Fruit fly (Drosophila melanogaster): ENCODE measurements around the gene Myt1.

Myt1 gene

dm6 chr3L:5768532-5769497, 10.6 kb downstream of the Myt1 start, which contains the start of the genes Ppat-Dpck and scny (continued):
- TF ChIP-seq dmrt11E (tag; optimal IDR thresholded peaks at IDR 0.05) (peak; percentile 8), CG10267 (tag; optimal IDR thresholded peaks at IDR 0.05) (peak; percentile 70), Chrac-16 (GFP tag; optimal IDR thresholded peaks at IDR 0.05) (no peak), Spps (tag; optimal IDR thresholded peaks at IDR 0.05) (peak; percentile 28), chinmo (GFP tag; IDR thresholded peaks at IDR 0.05; ENCODE audit: partially characterized antibody) (peak; percentile 77; the same call in 2 of the 4 replicates), sna (GFP tag; IDR thresholded peaks at IDR 0.05; ENCODE audit: partially characterized antibody) (peak; percentile 95), CG2116 (GFP tag; optimal IDR thresholded peaks at IDR 0.05) (peak; percentile 89), ken (GFP tag; IDR thresholded peaks at IDR 0.05) (no peak), CG15479 (GFP tag; optimal IDR thresholded peaks at IDR 0.05) (peak; percentile 84), BEAF-32 (GFP tag; optimal IDR thresholded peaks at IDR 0.05) (peak; percentile 98), mam (GFP tag; optimal IDR thresholded peaks at IDR 0.05) (peak; percentile 12), CG1024 (GFP tag; IDR thresholded peaks at IDR 0.05) (no peak), E2f1 (GFP tag; IDR thresholded peaks at IDR 0.05) (no peak), CG16813 (GFP tag; IDR thresholded peaks at IDR 0.05; ENCODE audit: partially characterized antibody) (peak; percentile 92), seq (GFP tag; IDR thresholded peaks at IDR 0.05) (no peak), CG10959 (GFP tag; IDR thresholded peaks at IDR 0.05) (no peak), Fer2 (tag; optimal IDR thresholded peaks at IDR 0.05) (no peak), CG17361 (GFP tag; IDR thresholded peaks at IDR 0.05) (no peak), CG11085 (GFP tag; IDR thresholded peaks at IDR 0.05) (no peak), crol (GFP tag; IDR thresholded peaks at IDR 0.05) (peak; percentile 92), Max (GFP tag; optimal IDR thresholded peaks at IDR 0.05) (peak; percentile 57), Asciz (GFP tag; optimal IDR thresholded peaks at IDR 0.05) (no peak), Xbp1 (GFP tag; optimal IDR thresholded peaks at IDR 0.05) (peak; percentile 17), Hsf (GFP tag; optimal IDR thresholded peaks at IDR 0.05) (peak; percentile 33), jigr1 (GFP tag; IDR thresholded peaks at IDR 0.05) (no peak; the same call in 2 of the 3 replicates), CG34422 (GFP tag; IDR thresholded peaks at IDR 0.05) (peak; percentile 48; the same call in 1 of the 3 replicates), pho (GFP tag; optimal IDR thresholded peaks at IDR 0.05) (peak; percentile 21), CG12659 (GFP tag; optimal IDR thresholded peaks at IDR 0.05) (peak; percentile 75), Oli (tag; optimal IDR thresholded peaks at IDR 0.05) (no peak), caup (GFP tag; optimal IDR thresholded peaks at IDR 0.05; ENCODE audit: severe bottlenecking) (no peak), Nf-YC (tag; optimal IDR thresholded peaks at IDR 0.05) (peak; percentile 49), Atf6 (GFP tag; IDR thresholded peaks at IDR 0.05) (no peak), gro (GFP tag; optimal IDR thresholded peaks at IDR 0.05) (peak; percentile 10), CG33557 (GFP tag; optimal IDR thresholded peaks at IDR 0.05) (peak; percentile 35), CG3838 (GFP tag; optimal IDR thresholded peaks at IDR 0.05) (no peak), CG2120 (GFP tag; optimal IDR thresholded peaks at IDR 0.05) (peak; percentile 27), tll (GFP tag; optimal IDR thresholded peaks at IDR 0.05) (peak in 1 of 2 experiments; percentile 22), prd (optimal IDR thresholded peaks at IDR 0.05) (no peak), prd (GFP tag; IDR thresholded peaks at IDR 0.05) (no peak), CG4282 (GFP tag; optimal IDR thresholded peaks at IDR 0.05) (peak; percentile 4), HmgZ (tag; optimal IDR thresholded peaks at IDR 0.05) (peak; percentile 44), psq (GFP tag; optimal IDR thresholded peaks at IDR 0.05) (peak; percentile 99), CG18764 (GFP tag; optimal IDR thresholded peaks at IDR 0.05) (no peak), CG17359 (tag; optimal IDR thresholded peaks at IDR 0.05) (no peak), cwo (GFP tag; optimal IDR thresholded peaks at IDR 0.05) (no peak), NC2β (GFP tag; optimal IDR thresholded peaks at IDR 0.05) (no peak), kay (GFP tag; optimal IDR thresholded peaks at IDR 0.05) (peak; percentile 38), dm (GFP tag; optimal IDR thresholded peaks at IDR 0.05) (peak; percentile 91)

All from whole organism, embryonic.